Fruit fly (Drosophila melanogaster) ovary, adult (tissue): ENCODE results near the gene Vps36.

Source experiments
- CG17801 ChIP-seq: fragments of 200-800 bp; optimal IDR thresholded peaks from 2 replicates; lab custom pipeline; 2019; ENCODE audit warnings: missing biosample characterization, mild to moderate bottlenecking, missing genetic modification characterization, moderate library complexity; ENCODE audit not compliant: partially characterized antibody

Vps36 gene

dm6 chr3L:13513112-13513538 lies at the start of gene Vps36, which contains the start of gene Liprin-beta:
Gene Vps36 (minus strand): TSS chr3L:13513112.
Gene Liprin-beta (plus strand): TSS chr3L:13513254.
- TF ChIP-seq CG17801 (GFP tag; lab: Kevin White, UChicago): peak; percentile 83

dm6 chr3L:13519555-13520284 lies 6.8 kb upstream of the Vps36 start, which contains the start of gene CG10710:
Gene CG10710 (minus strand): TSS chr3L:13519605.
- no peak for TF ChIP-seq CG17801 (GFP tag; lab: Kevin White, UChicago)

- TF ChIP-seq CG17801 (GFP tag; lab: Kevin White, UChicago): no peak
These were observed 9.3 kb downstream of the Vps36 start for dm6 chr3L:13503631-13504030.

dm6 chr3L:13502484-13503109 lies 10.3 kb downstream of the Vps36 start, which contains the start of gene Spt20:
Gene Spt20 (plus strand): TSS chr3L:13502707.
- no peak for TF ChIP-seq CG17801 (GFP tag; lab: Kevin White, UChicago)

dm6 chr3L:13499932-13500719 lies 12.8 kb downstream of the Vps36 start:
- no peak for TF ChIP-seq CG17801 (GFP tag; lab: Kevin White, UChicago)

- no peak for TF ChIP-seq CG17801 (GFP tag; lab: Kevin White, UChicago)
These were observed 13.4 kb downstream of the Vps36 start for dm6 chr3L:13499531-13499930.

- no peak for TF ChIP-seq CG17801 (GFP tag; lab: Kevin White, UChicago)
These were observed 15.1 kb downstream of the Vps36 start for dm6 chr3L:13497720-13498355.

- TF ChIP-seq CG17801 (GFP tag; lab: Kevin White, UChicago): no peak
These were observed 17.8 kb downstream of the Vps36 start for dm6 chr3L:13495065-13495464.

dm6 chr3L:13494363-13495015 lies 18.4 kb downstream of the Vps36 start:
- TF ChIP-seq CG17801 (GFP tag; lab: Kevin White, UChicago): peak; percentile 37

dm6 chr3L:13490689-13491348 lies 22.1 kb downstream of the Vps36 start:
- TF ChIP-seq CG17801 (GFP tag; lab: Kevin White, UChicago): no peak

- TF ChIP-seq CG17801 (GFP tag; lab: Kevin White, UChicago): no peak
These were observed 23.6 kb downstream of the Vps36 start for dm6 chr3L:13489193-13489752.

- TF ChIP-seq CG17801 (GFP tag; lab: Kevin White, UChicago): no peak
These were observed 24.6 kb downstream of the Vps36 start for dm6 chr3L:13488129-13488876.
